Worm (Caenorhabditis elegans) whole organism, L4 larva: ENCODE results near the gene Y39A1A.18.

ENCODE experiments used
- D1046.2 ChIP-seq: fragments of 200-800 bp; sonication (Bioruptor generic); IDR thresholded peaks from 2 replicates; pipeline ENCODE4 v1.3.6; 2022; ENCODE audit warnings: missing genetic modification characterization, missing compliant biosample characterization
- F26F4.8 ChIP-seq: fragments of 200-800 bp; sonication (Bioruptor generic); conservative IDR thresholded peaks from 2 replicates; pipeline ENCODE4 v1.3.6; 2022; ENCODE audit warnings: missing genetic modification characterization, missing compliant biosample characterization
- F37D6.2 ChIP-seq: sonication (generic microtip); optimal IDR thresholded peaks from 2 replicates; lab custom pipeline; 2016; ENCODE audit warnings: mild to moderate bottlenecking, missing genetic modification characterization, missing compliant biosample characterization
- F44E2.7 ChIP-seq: fragments of 200-800 bp; sonication (Bioruptor generic); IDR thresholded peaks from 2 replicates; pipeline ENCODE4 v2.1.2; 2022; ENCODE audit warnings: missing genetic modification characterization, missing compliant biosample characterization
- F49E8.2 ChIP-seq: sonication (generic microtip); optimal IDR thresholded peaks from 2 replicates; lab custom pipeline; 2016; ENCODE audit warnings: missing compliant biosample characterization, mild to moderate bottlenecking, missing genetic modification characterization, borderline replicate concordance
- R02D3.7 ChIP-seq: fragments of 150-350 bp; sonication (generic microtip); optimal IDR thresholded peaks from 3 replicates; lab custom pipeline; 2014; ENCODE audit warnings: missing biosample characterization, missing genetic modification characterization
- T20F7.1 ChIP-seq: fragments of 200-800 bp; sonication (Bioruptor generic); optimal IDR thresholded peaks from 2 replicates; lab custom pipeline; 2018; ENCODE audit warnings: mild to moderate bottlenecking, missing genetic modification characterization, missing compliant biosample characterization
- Y105C5A.15 ChIP-seq: fragments of 200-800 bp; sonication (Bioruptor generic); IDR thresholded peaks from 2 replicates; pipeline ENCODE4 v1.3.6; 2022; ENCODE audit warnings: missing genetic modification characterization, missing compliant biosample characterization
- Y75B8A.6 ChIP-seq: fragments of 200-800 bp; sonication (Bioruptor generic); IDR thresholded peaks from 2 replicates; pipeline ENCODE4 v1.3.6; 2022; ENCODE audit warnings: missing genetic modification reagents, missing genetic modification characterization, missing compliant biosample characterization
- ZK546.5 ChIP-seq, 2 experiments: sonication (generic microtip); optimal IDR thresholded peaks; 2 replicates each; lab custom pipeline; 2017; ENCODE audit warnings: missing biosample characterization in 2 of 2, missing genetic modification characterization in 2 of 2
- aha-1 ChIP-seq: fragments of 150-350 bp; peaks from one replicate; lab custom pipeline; 2014; ENCODE audit warnings: missing biosample characterization, missing genetic modification characterization
- ama-1 ChIP-seq: fragments of 150-350 bp; optimal IDR thresholded peaks from 2 replicates; lab custom pipeline; 2014; ENCODE audit warnings: inconsistent platforms, mixed read lengths
- arid-1 ChIP-seq: fragments of 200-800 bp; sonication (Bioruptor generic); conservative IDR thresholded peaks from 2 replicates; pipeline ENCODE4 v1.3.6; 2022; ENCODE audit warnings: missing genetic modification reagents, missing genetic modification characterization, missing compliant biosample characterization
- ceh-20 ChIP-seq: fragments of 200-800 bp; sonication (Bioruptor generic); IDR thresholded peaks from 2 replicates; pipeline ENCODE4 v1.3.6; 2022; ENCODE audit warnings: missing genetic modification reagents, missing genetic modification characterization, missing compliant biosample characterization
- ceh-28 ChIP-seq: fragments of 150-350 bp; optimal IDR thresholded peaks from 2 replicates; lab custom pipeline; 2014; ENCODE audit warnings: missing biosample characterization, missing genetic modification reagents, missing genetic modification characterization
- ceh-32 ChIP-seq: sonication (generic microtip); optimal IDR thresholded peaks from 2 replicates; lab custom pipeline; 2016; ENCODE audit warnings: mild to moderate bottlenecking, missing genetic modification characterization, missing compliant biosample characterization; ENCODE audit not compliant: poor library complexity
- ctbp-1 ChIP-seq: fragments of 200-800 bp; sonication (Bioruptor generic); IDR thresholded peaks from 2 replicates; pipeline ENCODE4 v1.3.6; 2022; ENCODE audit warnings: missing genetic modification reagents, missing genetic modification characterization, missing compliant biosample characterization
- daf-16 ChIP-seq, 3 experiments: sonication (generic microtip); optimal IDR thresholded peaks; 2 replicates each; lab custom pipeline; 2016 to 2017; ENCODE audit warnings: missing genetic modification characterization in 3 of 3, missing genetic modification reagents in 3 of 3, mild to moderate bottlenecking in 2 of 3, missing compliant biosample characterization in 2 of 3, missing biosample characterization in 1 of 3, moderate library complexity in 1 of 3
- dmd-9 ChIP-seq: fragments of 200-800 bp; sonication (Bioruptor generic); IDR thresholded peaks from 2 replicates; pipeline ENCODE4 v1.3.6; 2022; ENCODE audit warnings: missing genetic modification reagents, missing genetic modification characterization, missing compliant biosample characterization
- egl-27 ChIP-seq: sonication (generic microtip); optimal IDR thresholded peaks from 3 replicates; lab custom pipeline; 2017; ENCODE audit warnings: missing biosample characterization, missing genetic modification reagents, missing genetic modification characterization
- egl-43 ChIP-seq: fragments of 200-800 bp; sonication (Bioruptor generic); IDR thresholded peaks from 2 replicates; pipeline ENCODE4 v1.3.6; 2022; ENCODE audit warnings: missing genetic modification reagents, missing genetic modification characterization, missing compliant biosample characterization
- jun-1 ChIP-seq: fragments of 150-350 bp; optimal IDR thresholded peaks from 2 replicates; lab custom pipeline; 2014; ENCODE audit warnings: missing biosample characterization, missing genetic modification reagents, missing genetic modification characterization
- lin-13 ChIP-seq: fragments of 150-350 bp; optimal IDR thresholded peaks from 2 replicates; lab custom pipeline; 2014; ENCODE audit warnings: missing biosample characterization, missing genetic modification reagents, missing genetic modification characterization
- lin-15B ChIP-seq: fragments of 150-350 bp; sonication (generic microtip); optimal IDR thresholded peaks from 3 replicates; lab custom pipeline; 2014; ENCODE audit warnings: missing biosample characterization, missing genetic modification characterization
- lin-29 ChIP-seq: fragments of 200-800 bp; sonication (Bioruptor generic); IDR thresholded peaks from 2 replicates; pipeline ENCODE4 v1.3.6; 2022; ENCODE audit warnings: missing genetic modification reagents, missing genetic modification characterization, missing compliant biosample characterization
- lin-38 ChIP-seq: fragments of 200-800 bp; sonication (Bioruptor generic); IDR thresholded peaks from 2 replicates; pipeline ENCODE4 v1.3.6; 2022; ENCODE audit warnings: missing genetic modification reagents, missing genetic modification characterization, missing compliant biosample characterization
- lin-39 ChIP-seq: fragments of 150-350 bp; optimal IDR thresholded peaks from 2 replicates; lab custom pipeline; 2014; ENCODE audit warnings: missing biosample characterization, missing genetic modification reagents, missing genetic modification characterization
- lir-3 ChIP-seq: sonication (generic microtip); optimal IDR thresholded peaks from 2 replicates; lab custom pipeline; 2016; ENCODE audit warnings: mild to moderate bottlenecking, missing genetic modification characterization, missing compliant biosample characterization
- lsy-2 ChIP-seq, 2 experiments: fragments of 150-350 bp in 1 of 2; sonication (generic microtip) in 1 of 2; optimal IDR thresholded peaks; 2 replicates each; lab custom pipeline; 2014 to 2017; ENCODE audit warnings: missing biosample characterization in 2 of 2, missing genetic modification characterization in 2 of 2
- madf-5 ChIP-seq, 2 experiments: fragments of 200-800 bp; sonication (Bioruptor generic); IDR thresholded peaks; 2 replicates each; pipeline ENCODE4 v1.3.6; 2022; ENCODE audit warnings: missing compliant biosample characterization in 2 of 2, missing genetic modification characterization in 2 of 2
- mdl-1 ChIP-seq, 2 experiments: fragments of 150-350 bp in 1 of 2; sonication (generic microtip) in 1 of 2; optimal IDR thresholded peaks; 2 replicates each; lab custom pipeline; 2014 to 2017; ENCODE audit warnings: missing biosample characterization in 2 of 2, missing genetic modification characterization in 2 of 2
- nhr-10 ChIP-seq: fragments of 150-350 bp; optimal IDR thresholded peaks from 2 replicates; lab custom pipeline; 2014; ENCODE audit warnings: missing biosample characterization, missing genetic modification characterization
- nhr-11 ChIP-seq: fragments of 150-350 bp; optimal IDR thresholded peaks from 2 replicates; lab custom pipeline; 2014; ENCODE audit warnings: missing biosample characterization, missing genetic modification characterization
- nhr-111 ChIP-seq: fragments of 200-800 bp; sonication (Bioruptor generic); optimal IDR thresholded peaks from 2 replicates; lab custom pipeline; 2018; ENCODE audit warnings: mild to moderate bottlenecking, missing genetic modification characterization, missing compliant biosample characterization
- nhr-77 ChIP-seq: fragments of 150-350 bp; optimal IDR thresholded peaks from 2 replicates; lab custom pipeline; 2014; ENCODE audit warnings: missing biosample characterization, missing genetic modification characterization
- pha-4 ChIP-seq, 2 experiments: fragments of 150-350 bp in 1 of 2; fragments of 200-800 bp in 1 of 2; sonication (Bioruptor generic) in 1 of 2; IDR thresholded peaks in 1 of 2; optimal IDR thresholded peaks in 1 of 2; 2 replicates each; pipeline versions ENCODE4 v1.3.6 to Lab custom; 2014 to 2022; ENCODE audit warnings: missing genetic modification characterization in 2 of 2, missing genetic modification reagents in 2 of 2, missing biosample characterization in 1 of 2, missing compliant biosample characterization in 1 of 2
- php-3 ChIP-seq: fragments of 200-800 bp; sonication (Bioruptor generic); IDR thresholded peaks from 2 replicates; pipeline ENCODE4 v1.3.6; 2022; ENCODE audit warnings: missing genetic modification reagents, missing genetic modification characterization, missing compliant biosample characterization
- pqm-1 ChIP-seq: sonication (generic microtip); optimal IDR thresholded peaks from 2 replicates; lab custom pipeline; 2017; ENCODE audit warnings: missing biosample characterization, missing genetic modification characterization
- rbr-2 ChIP-seq: sonication (generic microtip); optimal IDR thresholded peaks from 2 replicates; lab custom pipeline; 2016; ENCODE audit warnings: missing genotype, missing genetic modification characterization, missing compliant biosample characterization
- sdz-12 ChIP-seq: fragments of 200-800 bp; sonication (Bioruptor generic); optimal IDR thresholded peaks from 2 replicates; lab custom pipeline; 2018; ENCODE audit warnings: mild to moderate bottlenecking, missing genetic modification characterization, missing compliant biosample characterization
- spr-1 ChIP-seq: sonication (generic microtip); optimal IDR thresholded peaks from 2 replicates; lab custom pipeline; 2016; ENCODE audit warnings: mild to moderate bottlenecking, missing genetic modification characterization, missing compliant biosample characterization
- tra-1 ChIP-seq: fragments of 200-800 bp; sonication (Bioruptor generic); IDR thresholded peaks from 2 replicates; pipeline ENCODE4 v1.3.6; 2022; ENCODE audit warnings: missing genetic modification reagents, missing genetic modification characterization, missing compliant biosample characterization
- unc-130 ChIP-seq: sonication (generic microtip); optimal IDR thresholded peaks from 2 replicates; lab custom pipeline; 2016; ENCODE audit warnings: missing genetic modification reagents, missing genetic modification characterization, missing compliant biosample characterization
- unc-39 ChIP-seq: sonication (generic microtip); optimal IDR thresholded peaks from 2 replicates; lab custom pipeline; 2017; ENCODE audit warnings: missing biosample characterization, missing genetic modification characterization
- unc-62 ChIP-seq, 3 experiments: fragments of 150-350 bp in 1 of 3; sonication (generic microtip); optimal IDR thresholded peaks in 2 of 3; peaks in 1 of 3; 1 replicate in 1 of 3; 2 replicates in 2 of 3; lab custom pipeline; 2014 to 2017; ENCODE audit warnings: missing biosample characterization in 3 of 3, missing genetic modification characterization in 3 of 3, missing genetic modification reagents in 3 of 3, missing genotype in 1 of 3
- zag-1 ChIP-seq: fragments of 150-350 bp; optimal IDR thresholded peaks from 2 replicates; lab custom pipeline; 2014; ENCODE audit warnings: missing biosample characterization, missing genetic modification characterization
- zfp-2 ChIP-seq: sonication (generic microtip); optimal IDR thresholded peaks from 2 replicates; lab custom pipeline; 2016; ENCODE audit warnings: mild to moderate bottlenecking, missing genetic modification characterization, missing compliant biosample characterization
- zfp-3 ChIP-seq: fragments of 200-800 bp; sonication (Bioruptor generic); conservative IDR thresholded peaks from 2 replicates; pipeline ENCODE4 v1.3.6; 2022; ENCODE audit warnings: missing genetic modification reagents, missing genetic modification characterization, missing compliant biosample characterization
- ztf-11 ChIP-seq: fragments of 150-350 bp; optimal IDR thresholded peaks from 2 replicates; lab custom pipeline; 2014; ENCODE audit warnings: missing biosample characterization, missing genetic modification characterization
- ztf-7 ChIP-seq: fragments of 150-350 bp; optimal IDR thresholded peaks from 2 replicates; lab custom pipeline; 2014; ENCODE audit warnings: missing biosample characterization, missing genetic modification characterization

The Y39A1A.18 gene

DNA sequence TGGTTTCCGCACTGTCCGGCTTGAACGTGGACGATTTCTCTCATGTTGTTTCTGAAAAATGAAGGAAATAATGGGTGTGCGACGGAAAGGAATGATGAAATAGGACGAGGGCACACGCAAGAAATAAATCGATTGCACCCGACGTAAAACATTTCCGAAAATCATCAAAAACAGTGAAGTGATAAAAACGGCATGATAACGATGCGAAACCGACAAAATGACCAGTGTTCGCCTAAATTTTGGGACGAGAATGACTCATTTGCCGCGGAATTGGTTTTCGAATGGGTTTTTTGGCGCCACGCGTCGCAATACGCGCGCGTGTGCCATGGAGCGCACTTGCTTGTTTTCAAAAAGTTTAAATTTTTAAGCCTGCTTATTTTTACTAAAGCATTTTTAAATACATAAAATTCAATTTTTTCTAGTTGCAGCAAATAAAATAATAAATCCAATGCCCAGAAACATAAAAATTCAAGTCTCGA, 48.1 kb upstream of the Y39A1A.18 start, which contains the start of the genes tbb-1 and rib-2 (continued):
- TF ChIP-seq ctbp-1 = no peak
- TF ChIP-seq arid-1 (GFP tag; lab: Robert Waterston, UW) = peak; percentile 77
- TF ChIP-seq unc-130 (GFP tag; lab: Kevin White, UChicago) = peak; percentile 95
- 0 out of 2 replicates have a peak, but pooled peaks have one; percentile 32 for TF ChIP-seq dmd-9
- no peak for TF ChIP-seq R02D3.7 (tag; lab: Kevin White, UChicago)
- TF ChIP-seq ceh-32 (tag; lab: Kevin White, UChicago) = no peak
- no peak for TF ChIP-seq nhr-111 (GFP tag; lab: Kevin White, UChicago)
- no peak for TF ChIP-seq Y75B8A.6
- no peak for TF ChIP-seq lin-29 (GFP tag; lab: Robert Waterston, UW)
- TF ChIP-seq zfp-3 = peak; percentile 69
- TF ChIP-seq jun-1 (tag; lab: Kevin White, UChicago) = peak; percentile 39
- TF ChIP-seq php-3 (GFP tag; lab: Robert Waterston, UW) = peak; percentile 99
- peak; percentile 13 for TF ChIP-seq zfp-2 (tag; lab: Kevin White, UChicago)
- peak; percentile 92 for TF ChIP-seq nhr-77
- TF ChIP-seq madf-5 (GFP tag; IDR thresholded peaks at IDR 0.05; lab: Robert Waterston, UW) = no peak
- no peak for TF ChIP-seq daf-16 (GFP tag; optimal IDR thresholded peaks at IDR 0.05; lab: Kevin White, UChicago)
- peak; percentile 77 for TF ChIP-seq daf-16 (tag; optimal IDR thresholded peaks at IDR 0.05; lab: Kevin White, UChicago)
- TF ChIP-seq F37D6.2 (tag; lab: Kevin White, UChicago) = no peak
- no peak for TF ChIP-seq ceh-28 (tag; lab: Kevin White, UChicago)
- TF ChIP-seq rbr-2 (tag; lab: Kevin White, UChicago) = peak; percentile 58
- TF ChIP-seq ZK546.5 (tag; optimal IDR thresholded peaks at IDR 0.05; lab: Kevin White, UChicago) = no peak
- TF ChIP-seq lin-38 (GFP tag; lab: Robert Waterston, UW) = peak; percentile 99
- no peak for TF ChIP-seq zag-1 (tag; lab: Kevin White, UChicago)
- no peak for TF ChIP-seq ztf-7
- TF ChIP-seq unc-39 (tag; lab: Kevin White, UChicago) = no peak
- peak; percentile 86 for TF ChIP-seq pqm-1 (tag; lab: Kevin White, UChicago)
- TF ChIP-seq lir-3 = no peak
- no peak for TF ChIP-seq lin-39
- TF ChIP-seq lsy-2 (tag; optimal IDR thresholded peaks at IDR 0.05; lab: Kevin White, UChicago) = peak in 1 of 2 experiments; percentile 87
- TF ChIP-seq F44E2.7 = 0 out of 2 replicates have a peak, but pooled peaks have one; percentile 27
- no peak for TF ChIP-seq egl-43 (GFP tag; lab: Robert Waterston, UW)
- TF ChIP-seq D1046.2 (GFP tag; lab: Robert Waterston, UW) = 0 out of 2 replicates have a peak, but pooled peaks have one; percentile 45
- TF ChIP-seq ceh-20 (GFP tag; lab: Robert Waterston, UW) = 0 out of 2 replicates have a peak, but pooled peaks have one; percentile 18
- TF ChIP-seq F49E8.2 (tag; lab: Kevin White, UChicago) = peak; percentile 89
- TF ChIP-seq mdl-1 (tag; optimal IDR thresholded peaks at IDR 0.05; lab: Kevin White, UChicago) = peak; percentile 29 to 88
- TF ChIP-seq nhr-10 = peak; percentile 68
- TF ChIP-seq lin-13 (GFP tag; lab: Kevin White, UChicago) = peak; percentile 93
- peak; percentile 85 for TF ChIP-seq tra-1 (GFP tag; lab: Robert Waterston, UW)
- no peak for TF ChIP-seq ztf-11 (tag; lab: Kevin White, UChicago)
- TF ChIP-seq pha-4 (GFP tag; IDR thresholded peaks at IDR 0.05; lab: Robert Waterston, UW) = peak; percentile 76
- no peak for TF ChIP-seq pha-4 (tag; optimal IDR thresholded peaks at IDR 0.05; lab: Kevin White, UChicago)
- no peak for TF ChIP-seq sdz-12 (GFP tag; lab: Kevin White, UChicago)
- no peak for TF ChIP-seq T20F7.1 (GFP tag; lab: Kevin White, UChicago)
- no peak for TF ChIP-seq ama-1 (lab: Kevin White, UChicago)
- peak; percentile 89 for TF ChIP-seq aha-1 (tag; lab: Kevin White, UChicago)
- peak in 1 of 2 experiments; percentile 20 for TF ChIP-seq unc-62 (GFP tag; optimal IDR thresholded peaks at IDR 0.05 in 1 of 2; lab: Kevin White, UChicago)
- TF ChIP-seq unc-62 (tag; optimal IDR thresholded peaks at IDR 0.05; lab: Kevin White, UChicago) = no peak
- TF ChIP-seq spr-1 = peak; percentile 18
- TF ChIP-seq lin-15B = peak; percentile 24
- TF ChIP-seq nhr-11 (tag; lab: Kevin White, UChicago) = peak; percentile 16
- no peak for TF ChIP-seq F26F4.8
- TF ChIP-seq egl-27 (tag; lab: Kevin White, UChicago) = no peak
- TF ChIP-seq Y105C5A.15 (GFP tag; lab: Robert Waterston, UW) = no peak
